Worm (Caenorhabditis elegans) whole organism, mixed stage, embryonic: ENCODE results near the gene nop-1.

ENCODE experiments used
- nhr-12 ChIP-seq: fragments of 150-350 bp; optimal IDR thresholded peaks from 2 replicates; lab custom pipeline; 2014; ENCODE audit warnings: missing biosample characterization, missing genetic modification characterization
- sptf-1 ChIP-seq: sonication (generic microtip); optimal IDR thresholded peaks from 2 replicates; lab custom pipeline; 2017; ENCODE audit warnings: mild to moderate bottlenecking, missing genetic modification characterization, moderate library complexity, missing compliant biosample characterization
- ztf-11 ChIP-seq: fragments of 150-350 bp; optimal IDR thresholded peaks from 2 replicates; lab custom pipeline; 2014; ENCODE audit warnings: missing biosample characterization, missing genetic modification characterization

DNA sequence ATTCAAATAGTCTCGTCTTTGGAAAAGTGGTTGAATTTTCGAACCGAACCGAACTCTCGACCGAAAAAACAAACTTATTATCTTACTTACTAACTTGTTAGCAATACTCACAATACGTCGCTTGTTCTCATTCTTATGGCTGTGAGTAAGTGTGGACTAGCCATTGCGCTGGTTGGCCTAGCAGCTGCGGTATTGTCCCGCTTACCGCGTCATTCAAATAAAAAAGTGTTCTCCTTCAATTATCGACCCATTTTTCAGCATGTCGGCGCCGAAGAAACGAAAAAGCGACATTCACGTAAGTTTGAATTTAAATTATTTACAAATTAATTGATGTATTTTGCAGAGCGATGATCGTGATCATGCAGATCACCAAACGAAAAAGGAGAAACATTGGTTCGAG is 527 bp downstream of the nop-1 start:
- TF ChIP-seq ztf-11 (tag; lab: Kevin White, UChicago), result no peak
- no peak for TF ChIP-seq sptf-1
- no peak for TF ChIP-seq nhr-12 (tag; lab: Kevin White, UChicago)
